Fruit fly (Drosophila melanogaster) whole organism, embryonic: ENCODE measurements around the gene CG3294.

Experiments
- Antp ChIP-seq: fragments of 200-800 bp; sonication (Bioruptor generic); optimal IDR thresholded peaks from 3 replicates; lab custom pipeline; 2016; ENCODE audit warnings: missing biosample characterization, missing genetic modification characterization
- BtbVII ChIP-seq: fragments of 200-800 bp; sonication (Bioruptor generic); optimal IDR thresholded peaks from 3 replicates; lab custom pipeline; 2017; ENCODE audit warnings: missing biosample characterization, mild to moderate bottlenecking, missing genetic modification characterization
- CG10431 ChIP-seq: fragments of 200-800 bp; sonication (Bioruptor generic); optimal IDR thresholded peaks from 3 replicates; lab custom pipeline; 2018; ENCODE audit warnings: missing biosample characterization, mild to moderate bottlenecking, missing genetic modification characterization
- CG10959 ChIP-seq: fragments of 200-800 bp; sonication (Bioruptor generic); IDR thresholded peaks from 2 replicates; pipeline ENCODE4 v1.3.6; 2022; ENCODE audit warnings: missing biosample characterization, missing genetic modification characterization
- CG11085 ChIP-seq: fragments of 200-800 bp; sonication (Bioruptor generic); IDR thresholded peaks from 2 replicates; pipeline ENCODE4 v1.3.6; 2022; ENCODE audit warnings: missing biosample characterization, missing genetic modification characterization
- CG1233 ChIP-seq: fragments of 200-800 bp; sonication (Bioruptor generic); optimal IDR thresholded peaks from 4 replicates; lab custom pipeline; 2018; ENCODE audit warnings: missing biosample characterization, mild to moderate bottlenecking, missing genetic modification characterization
- CG14014 ChIP-seq: fragments of 200-800 bp; sonication (Bioruptor generic); IDR thresholded peaks from 2 replicates; pipeline ENCODE4 v1.3.6; 2022; ENCODE audit warnings: missing biosample characterization, missing genetic modification characterization
- CG15011 ChIP-seq: fragments of 200-800 bp; sonication (Bioruptor generic); optimal IDR thresholded peaks from 3 replicates; lab custom pipeline; 2018; ENCODE audit warnings: missing biosample characterization, mild to moderate bottlenecking, missing genetic modification characterization
- CG15479 ChIP-seq: fragments of 200-800 bp; sonication (Bioruptor generic); optimal IDR thresholded peaks from 3 replicates; lab custom pipeline; 2019; ENCODE audit warnings: missing biosample characterization, mild to moderate bottlenecking, missing genetic modification characterization, moderate library complexity
- CG16813 ChIP-seq: fragments of 200-800 bp; sonication (Bioruptor generic); IDR thresholded peaks from 3 replicates; pipeline ENCODE4 v1.3.6; 2022; ENCODE audit warnings: missing biosample characterization, missing genetic modification characterization; ENCODE audit not compliant: partially characterized antibody
- CG17359 ChIP-seq: fragments of 200-800 bp; sonication (Bioruptor generic); optimal IDR thresholded peaks from 3 replicates; lab custom pipeline; 2018; ENCODE audit warnings: missing biosample characterization, mild to moderate bottlenecking, missing genetic modification characterization, moderate library complexity
- CG2712 ChIP-seq: fragments of 200-800 bp; optimal IDR thresholded peaks from 3 replicates; lab custom pipeline; 2019; ENCODE audit warnings: missing biosample characterization, mild to moderate bottlenecking, missing genetic modification characterization, moderate library complexity
- CG30020 ChIP-seq: fragments of 200-800 bp; optimal IDR thresholded peaks from 2 replicates; lab custom pipeline; 2019; ENCODE audit warnings: missing biosample characterization, mild to moderate bottlenecking, missing genetic modification characterization, moderate library complexity
- CG31365 ChIP-seq: fragments of 200-800 bp; sonication (Bioruptor generic); optimal IDR thresholded peaks from 2 replicates; lab custom pipeline; 2018; ENCODE audit warnings: missing biosample characterization, mild to moderate bottlenecking, missing genetic modification characterization
- CG3163 ChIP-seq: fragments of 200-800 bp; sonication (Bioruptor generic); optimal IDR thresholded peaks from 3 replicates; lab custom pipeline; 2016; ENCODE audit warnings: missing biosample characterization, missing genetic modification characterization
- CG6272 ChIP-seq: fragments of 200-800 bp; sonication (Bioruptor generic); IDR thresholded peaks from 2 replicates; pipeline ENCODE4 v1.3.6; 2022; ENCODE audit warnings: missing biosample characterization, missing genetic modification characterization
- CG7928 ChIP-seq: fragments of 200-800 bp; sonication (Bioruptor generic); optimal IDR thresholded peaks from 2 replicates; lab custom pipeline; 2017; ENCODE audit warnings: missing biosample characterization, mild to moderate bottlenecking, missing genetic modification characterization
- CG8478 ChIP-seq: fragments of >200 bp; optimal IDR thresholded peaks from 2 replicates; lab custom pipeline; 2018
- Camta ChIP-seq: fragments of 200-800 bp; sonication (Bioruptor generic); optimal IDR thresholded peaks from 2 replicates; lab custom pipeline; 2016; ENCODE audit warnings: missing biosample characterization, missing genetic modification characterization
- Elba2 ChIP-seq: fragments of 200-800 bp; sonication (Bioruptor generic); optimal IDR thresholded peaks from 3 replicates; lab custom pipeline; 2016; ENCODE audit warnings: missing biosample characterization, missing genetic modification characterization
- Gug ChIP-seq: fragments of 200-800 bp; sonication (Bioruptor generic); IDR thresholded peaks from 4 replicates; pipeline ENCODE4 v1.3.6; 2022; ENCODE audit warnings: missing biosample characterization, missing genetic modification characterization
- HmgD ChIP-seq: fragments of 200-800 bp; sonication (Bioruptor generic); optimal IDR thresholded peaks from 3 replicates; lab custom pipeline; 2016; ENCODE audit warnings: missing biosample characterization, missing genetic modification characterization
- Hmx ChIP-seq: fragments of 200-800 bp; sonication (Bioruptor generic); optimal IDR thresholded peaks from 2 replicates; lab custom pipeline; 2016; ENCODE audit warnings: missing biosample characterization, missing genetic modification characterization
- Lhr ChIP-seq: fragments of 200-800 bp; sonication (Bioruptor generic); optimal IDR thresholded peaks from 3 replicates; lab custom pipeline; 2017; ENCODE audit warnings: mild to moderate bottlenecking, missing biosample characterization, missing genetic modification reagents, missing genetic modification characterization
- Myb ChIP-seq: fragments of 200-800 bp; sonication (Bioruptor generic); optimal IDR thresholded peaks from 2 replicates; lab custom pipeline; 2016; ENCODE audit warnings: missing biosample characterization, missing genetic modification characterization
- NC2α ChIP-seq: fragments of 200-800 bp; sonication (Bioruptor generic); optimal IDR thresholded peaks from 2 replicates; lab custom pipeline; 2016; ENCODE audit warnings: missing biosample characterization, missing genetic modification characterization
- Optix ChIP-seq: fragments of 200-800 bp; sonication (Bioruptor generic); IDR thresholded peaks from 3 replicates; pipeline ENCODE4 v1.3.6; 2022; ENCODE audit warnings: missing biosample characterization, missing genetic modification characterization
- bigmax ChIP-seq: fragments of 200-800 bp; sonication (Bioruptor generic); optimal IDR thresholded peaks from 2 replicates; lab custom pipeline; 2018; ENCODE audit warnings: missing biosample characterization, mild to moderate bottlenecking, missing genetic modification characterization
- cas ChIP-seq: fragments of 200-800 bp; sonication (Bioruptor generic); IDR thresholded peaks from 2 replicates; pipeline ENCODE4 v1.3.6; 2022; ENCODE audit warnings: missing biosample characterization, missing genetic modification characterization
- ci ChIP-seq: fragments of 200-800 bp; sonication (Bioruptor generic); IDR thresholded peaks from 3 replicates; pipeline ENCODE4 v1.3.6; 2022; ENCODE audit warnings: missing biosample characterization, missing genetic modification characterization
- crol ChIP-seq: fragments of 200-800 bp; sonication (Bioruptor generic); IDR thresholded peaks from 2 replicates; pipeline ENCODE4 v1.3.6; 2022; ENCODE audit warnings: missing biosample characterization, missing genetic modification characterization
- ems ChIP-seq: fragments of 200-800 bp; sonication (Bioruptor generic); optimal IDR thresholded peaks from 3 replicates; lab custom pipeline; 2016; ENCODE audit warnings: missing biosample characterization, missing genetic modification characterization
- en ChIP-seq: fragments of 200-800 bp; sonication (Bioruptor generic); optimal IDR thresholded peaks from 2 replicates; lab custom pipeline; 2016; ENCODE audit warnings: missing biosample characterization, missing genetic modification characterization
- fru ChIP-seq: fragments of >200 bp; optimal IDR thresholded peaks from 2 replicates; lab custom pipeline; 2017
- hkb ChIP-seq, 2 experiments: fragments of 200-800 bp in 1 of 2; fragments of >200 bp in 1 of 2; sonication (Bioruptor generic) in 1 of 2; IDR thresholded peaks in 1 of 2; optimal IDR thresholded peaks in 1 of 2; 2 replicates each; pipeline versions ENCODE4 v1.3.6 to Lab custom; 2017 to 2022; ENCODE audit warnings: missing biosample characterization in 1 of 2, missing genetic modification characterization in 1 of 2
- inv ChIP-seq: fragments of 200-800 bp; sonication (Bioruptor generic); IDR thresholded peaks from 2 replicates; pipeline ENCODE4 v1.3.6; 2022; ENCODE audit warnings: missing biosample characterization, missing genetic modification characterization; ENCODE audit not compliant: partially characterized antibody
- knrl ChIP-seq: fragments of 200-800 bp; sonication (Bioruptor generic); IDR thresholded peaks from 3 replicates; pipeline ENCODE4 v1.3.6; 2022; ENCODE audit warnings: missing biosample characterization, missing genetic modification characterization; ENCODE audit not compliant: partially characterized antibody
- lbe ChIP-seq: fragments of 200-800 bp; sonication (Bioruptor generic); optimal IDR thresholded peaks from 2 replicates; lab custom pipeline; 2016; ENCODE audit warnings: missing biosample characterization, mild to moderate bottlenecking, missing genetic modification characterization
- mam ChIP-seq: fragments of 200-800 bp; sonication (Bioruptor generic); optimal IDR thresholded peaks from 3 replicates; lab custom pipeline; 2016; ENCODE audit warnings: missing biosample characterization, missing genetic modification characterization
- mirr ChIP-seq: fragments of 200-800 bp; sonication (Bioruptor generic); optimal IDR thresholded peaks from 3 replicates; lab custom pipeline; 2018; ENCODE audit warnings: missing biosample characterization, mild to moderate bottlenecking, missing genetic modification characterization
- nerfin-2 ChIP-seq: fragments of 200-800 bp; sonication (Bioruptor generic); IDR thresholded peaks from 2 replicates; pipeline ENCODE4 v1.3.6; 2022; ENCODE audit warnings: missing biosample characterization, missing genetic modification characterization; ENCODE audit not compliant: partially characterized antibody
- schlank ChIP-seq: fragments of 200-800 bp; sonication (Bioruptor generic); optimal IDR thresholded peaks from 2 replicates; lab custom pipeline; 2018; ENCODE audit warnings: missing biosample characterization, mild to moderate bottlenecking, missing genetic modification characterization
- sim ChIP-seq: fragments of 200-800 bp; sonication (Bioruptor generic); IDR thresholded peaks from 2 replicates; pipeline ENCODE4 v1.3.6; 2022; ENCODE audit warnings: missing biosample characterization, missing genetic modification characterization
- tgo ChIP-seq: fragments of 200-800 bp; sonication (Bioruptor generic); IDR thresholded peaks from 3 replicates; pipeline ENCODE4 v1.3.6; 2022; ENCODE audit warnings: missing biosample characterization, missing genetic modification characterization
- tll ChIP-seq, 2 experiments: fragments of 200-800 bp in 1 of 2; fragments of >200 bp in 1 of 2; sonication (Bioruptor generic) in 1 of 2; optimal IDR thresholded peaks; 2 replicates each; lab custom pipeline; 2017 to 2019; ENCODE audit warnings: missing biosample characterization in 2 of 2, missing genetic modification characterization in 2 of 2, mild to moderate bottlenecking in 1 of 2, moderate library complexity in 1 of 2
- yki ChIP-seq: fragments of >200 bp; optimal IDR thresholded peaks from 3 replicates; lab custom pipeline; 2018
- zf30C ChIP-seq: fragments of 200-800 bp; sonication (Bioruptor generic); optimal IDR thresholded peaks from 3 replicates; lab custom pipeline; 2018; ENCODE audit warnings: missing biosample characterization, mild to moderate bottlenecking, missing genetic modification characterization
- zfh1 ChIP-seq: fragments of 200-800 bp; sonication (Bioruptor generic); IDR thresholded peaks from 3 replicates; pipeline ENCODE4 v1.3.6; 2022; ENCODE audit warnings: missing biosample characterization, missing genetic modification characterization

CG3294 gene

DNA sequence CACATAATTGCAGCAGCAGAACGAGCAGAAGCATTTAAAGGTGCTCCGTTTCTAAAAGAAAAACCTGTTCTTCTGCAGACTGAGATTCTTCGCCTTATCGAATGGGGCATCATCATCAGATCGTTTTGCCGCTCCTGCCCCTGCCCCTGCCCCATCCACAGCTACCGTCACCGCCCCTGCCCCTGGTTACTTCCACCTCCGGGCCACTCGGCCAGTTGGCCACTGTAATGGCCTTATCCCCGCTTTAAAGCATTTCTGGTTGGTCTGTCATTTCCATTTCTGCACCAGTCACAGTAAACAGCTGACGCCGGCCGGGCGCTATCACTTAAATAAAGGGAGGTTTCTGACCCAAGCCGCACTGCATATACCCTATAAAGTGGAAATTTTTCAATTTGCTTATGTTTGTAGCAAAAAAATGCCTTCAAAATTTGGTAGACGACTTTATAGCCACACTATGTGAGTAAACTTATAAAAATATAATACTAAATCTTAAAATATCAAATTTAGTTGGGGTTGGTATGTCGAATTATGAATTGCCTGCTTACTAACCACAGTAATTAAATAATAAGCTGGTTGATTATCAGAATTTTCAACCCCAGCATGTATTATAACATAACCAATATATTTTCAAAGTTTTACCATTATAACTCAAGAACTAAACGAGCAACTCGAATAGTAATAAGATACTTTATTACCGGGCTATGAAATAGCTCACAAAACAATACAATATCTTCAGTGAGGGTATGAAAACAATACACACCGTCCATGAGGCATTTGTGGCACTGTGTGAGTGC is 16.5 kb downstream of the CG3294 start (continued):
- TF ChIP-seq CG30020 = peak; percentile 24
- TF ChIP-seq CG15011 (GFP tag; lab: Kevin White, UChicago) = peak; percentile 25

DNA sequence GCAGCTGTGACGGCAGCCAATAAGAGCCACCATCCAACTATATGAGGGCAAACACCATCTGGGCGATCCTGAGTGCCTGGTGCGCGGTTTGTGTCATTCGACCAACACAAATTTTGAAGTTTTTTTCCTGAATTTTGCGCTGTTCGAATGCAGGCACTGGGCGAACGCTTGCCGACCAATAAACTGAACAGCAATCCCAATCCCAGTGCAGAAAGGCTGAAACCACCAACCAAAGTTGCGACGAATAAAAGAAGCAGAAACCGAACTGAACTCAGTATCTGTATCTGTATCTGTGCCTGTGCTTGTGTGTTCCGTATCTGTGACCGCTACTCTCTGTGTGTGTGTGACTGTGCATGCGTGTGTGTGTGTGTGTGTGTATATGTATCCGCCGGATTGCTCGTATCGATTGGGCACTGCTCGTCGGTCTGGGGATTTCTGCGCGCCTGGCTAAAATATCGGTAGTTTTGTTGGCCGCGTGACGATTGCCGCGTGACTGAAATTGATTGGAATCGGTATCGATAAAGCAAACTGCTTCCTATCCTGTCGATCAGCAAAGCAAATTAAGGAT is 17.2 kb downstream of the CG3294 start:
- peak; percentile 17 for TF ChIP-seq lbe (GFP tag; lab: Kevin White, UChicago)
- TF ChIP-seq CG3163 = no peak
- TF ChIP-seq CG10431 (GFP tag; lab: Kevin White, UChicago) = no peak
- no peak for TF ChIP-seq CG7928 (GFP tag; lab: Kevin White, UChicago)
- no peak for TF ChIP-seq schlank (tag; lab: Kevin White, UChicago)
- TF ChIP-seq CG14014 (GFP tag; lab: Robert Waterston, UW) = no peak
- TF ChIP-seq Antp (GFP tag; lab: Kevin White, UChicago) = no peak
- peak; percentile 49 for TF ChIP-seq bigmax (GFP tag; lab: Kevin White, UChicago)
- TF ChIP-seq Myb = no peak
- TF ChIP-seq CG17359 (tag; lab: Kevin White, UChicago) = peak; percentile 26
- peak; percentile 58 for TF ChIP-seq inv (GFP tag; lab: Robert Waterston, UW)
- TF ChIP-seq tgo = no peak
- TF ChIP-seq CG16813 (GFP tag; lab: Robert Waterston, UW) = peak; percentile 70
- TF ChIP-seq Gug (GFP tag; lab: Robert Waterston, UW) = no peak
- TF ChIP-seq Optix (GFP tag; lab: Robert Waterston, UW) = peak; percentile 57; the same call in 2 of the 3 replicates
- TF ChIP-seq zfh1 (GFP tag; lab: Robert Waterston, UW) = no peak
- no peak for TF ChIP-seq fru (lab: Kevin White, UChicago)
- TF ChIP-seq mam (GFP tag; lab: Kevin White, UChicago) = no peak
- peak; percentile 61 for TF ChIP-seq nerfin-2
- TF ChIP-seq CG31365 (tag; lab: Kevin White, UChicago) = peak; percentile 44
- TF ChIP-seq CG6272 = no peak
- no peak for TF ChIP-seq CG1233 (GFP tag; lab: Kevin White, UChicago)
- TF ChIP-seq BtbVII (GFP tag; lab: Kevin White, UChicago) = peak; percentile 36
- TF ChIP-seq Hmx (GFP tag; lab: Kevin White, UChicago) = no peak
- TF ChIP-seq CG15479 (GFP tag; lab: Kevin White, UChicago) = no peak
- TF ChIP-seq hkb (optimal IDR thresholded peaks at IDR 0.05; lab: Kevin White, UChicago) = no peak
- TF ChIP-seq hkb (GFP tag; IDR thresholded peaks at IDR 0.05; lab: Robert Waterston, UW) = peak; percentile 31; the same call in 1 of the 2 replicates
- TF ChIP-seq Elba2 = peak; percentile 96
- TF ChIP-seq CG2712 (tag; lab: Kevin White, UChicago) = peak; percentile 30
- peak; percentile 93 for TF ChIP-seq HmgD (GFP tag; lab: Kevin White, UChicago)
- TF ChIP-seq Lhr (GFP tag; lab: Kevin White, UChicago) = peak; percentile 97
- no peak for TF ChIP-seq en (GFP tag; lab: Kevin White, UChicago)
- no peak for TF ChIP-seq sim
- TF ChIP-seq ci = peak; percentile 78
- TF ChIP-seq mirr (GFP tag; lab: Kevin White, UChicago) = peak; percentile 72
- TF ChIP-seq cas = no peak
- no peak for TF ChIP-seq tll (GFP tag; optimal IDR thresholded peaks at IDR 0.05; lab: Kevin White, UChicago)
- TF ChIP-seq yki (lab: Kevin White, UChicago) = no peak
- TF ChIP-seq ems = no peak
- peak; percentile 99 for TF ChIP-seq CG8478 (lab: Kevin White, UChicago)
- TF ChIP-seq Camta (GFP tag; lab: Kevin White, UChicago) = no peak
- TF ChIP-seq CG10959 (GFP tag; lab: Robert Waterston, UW) = no peak
- TF ChIP-seq zf30C (GFP tag; lab: Kevin White, UChicago) = no peak
- TF ChIP-seq crol (GFP tag; lab: Robert Waterston, UW) = peak; percentile 59
- TF ChIP-seq CG11085 (GFP tag; lab: Robert Waterston, UW) = no peak
- TF ChIP-seq NC2α = no peak
- TF ChIP-seq knrl = peak; percentile 65
